Worm (Caenorhabditis elegans) whole organism, L3 larva: Measurements from ENCODE around the gene T01D3.1.

Experiments used
- aly-2 ChIP-seq: fragments of 150-350 bp; optimal IDR thresholded peaks from 2 replicates; lab custom pipeline; 2014; ENCODE audit warnings: missing biosample characterization, missing genetic modification characterization
- ama-1 ChIP-seq: fragments of 150-350 bp; optimal IDR thresholded peaks from 2 replicates; lab custom pipeline; 2018
- ceh-16 ChIP-seq: sonication (generic microtip); optimal IDR thresholded peaks from 2 replicates; lab custom pipeline; 2017; ENCODE audit warnings: missing biosample characterization, missing genetic modification characterization
- ceh-28 ChIP-seq: fragments of 150-350 bp; optimal IDR thresholded peaks from 2 replicates; lab custom pipeline; 2014; ENCODE audit warnings: missing biosample characterization, missing genetic modification reagents, missing genetic modification characterization
- ceh-82 ChIP-seq: fragments of 150-350 bp; optimal IDR thresholded peaks from 2 replicates; lab custom pipeline; 2014; ENCODE audit warnings: missing biosample characterization, missing genetic modification characterization
- ceh-9 ChIP-seq: sonication (generic microtip); optimal IDR thresholded peaks from 2 replicates; lab custom pipeline; 2018; ENCODE audit warnings: missing biosample characterization, missing genetic modification characterization
- egl-27 ChIP-seq: sonication (generic microtip); optimal IDR thresholded peaks from 4 replicates; lab custom pipeline; 2017; ENCODE audit warnings: missing biosample characterization, missing genetic modification reagents, missing genetic modification characterization
- egl-5 ChIP-seq: fragments of 150-350 bp; optimal IDR thresholded peaks from 2 replicates; lab custom pipeline; 2017; ENCODE audit warnings: missing biosample characterization, missing genetic modification reagents, missing genetic modification characterization, inconsistent platforms
- elt-1 ChIP-seq: fragments of 150-350 bp; optimal IDR thresholded peaks from 2 replicates; lab custom pipeline; 2014; ENCODE audit warnings: missing biosample characterization, missing genetic modification characterization
- elt-2 ChIP-seq: sonication (generic microtip); optimal IDR thresholded peaks from 2 replicates; lab custom pipeline; 2016; ENCODE audit warnings: missing genetic modification reagents, mild to moderate bottlenecking, missing genetic modification characterization, missing compliant biosample characterization
- fkh-10 ChIP-seq: sonication (generic microtip); optimal IDR thresholded peaks from 2 replicates; lab custom pipeline; 2017; ENCODE audit warnings: missing biosample characterization, missing genetic modification reagents, missing genetic modification characterization
- fos-1 ChIP-seq: fragments of 150-350 bp; optimal IDR thresholded peaks from 2 replicates; lab custom pipeline; 2014; ENCODE audit warnings: missing biosample characterization, missing genetic modification characterization
- lin-15B ChIP-seq: fragments of 150-350 bp; optimal IDR thresholded peaks from 2 replicates; lab custom pipeline; 2014; ENCODE audit warnings: missing biosample characterization, missing genetic modification characterization
- lin-39 ChIP-seq: fragments of 150-350 bp; optimal IDR thresholded peaks from 2 replicates; lab custom pipeline; 2018; ENCODE audit warnings: missing biosample characterization, missing genetic modification reagents, missing genetic modification characterization
- mdl-1 ChIP-seq: fragments of 150-350 bp; optimal IDR thresholded peaks from 2 replicates; lab custom pipeline; 2014; ENCODE audit warnings: missing biosample characterization, missing genetic modification characterization
- mml-1 ChIP-seq: fragments of 150-350 bp; sonication (generic microtip); optimal IDR thresholded peaks from 3 replicates; lab custom pipeline; 2014; ENCODE audit warnings: missing biosample characterization, missing genetic modification characterization
- nfya-1 ChIP-seq: sonication (generic microtip); optimal IDR thresholded peaks from 2 replicates; lab custom pipeline; 2017; ENCODE audit warnings: missing genetic modification characterization, mild to moderate bottlenecking, missing compliant biosample characterization, antibody characterized with exemption, moderate library complexity; ENCODE audit not compliant: insufficient read depth
- nhr-23 ChIP-seq: fragments of 150-350 bp; optimal IDR thresholded peaks from 2 replicates; lab custom pipeline; 2014; ENCODE audit warnings: missing biosample characterization, missing genetic modification reagents, missing genetic modification characterization
- nhr-237 ChIP-seq: fragments of 150-350 bp; optimal IDR thresholded peaks from 2 replicates; lab custom pipeline; 2014; ENCODE audit warnings: missing biosample characterization, missing genetic modification characterization
- nhr-25 ChIP-seq: sonication (generic microtip); optimal IDR thresholded peaks from 2 replicates; lab custom pipeline; 2017; ENCODE audit warnings: missing biosample characterization, missing genetic modification characterization
- nhr-28 ChIP-seq: fragments of 150-350 bp; optimal IDR thresholded peaks from 2 replicates; lab custom pipeline; 2014; ENCODE audit warnings: missing biosample characterization, missing genetic modification characterization
- nhr-43 ChIP-seq: sonication (generic microtip); optimal IDR thresholded peaks from 2 replicates; lab custom pipeline; 2016; ENCODE audit warnings: mild to moderate bottlenecking, missing genetic modification characterization, missing compliant biosample characterization; ENCODE audit not compliant: poor library complexity, severe bottlenecking
- nhr-77 ChIP-seq: fragments of 150-350 bp; optimal IDR thresholded peaks from 2 replicates; lab custom pipeline; 2014; ENCODE audit warnings: missing biosample characterization, missing genetic modification characterization
- pha-4 ChIP-seq: fragments of 150-350 bp; optimal IDR thresholded peaks from 2 replicates; lab custom pipeline; 2014; ENCODE audit warnings: missing biosample characterization, missing genetic modification reagents, missing genetic modification characterization
- sea-2 ChIP-seq: fragments of 150-350 bp; sonication (generic microtip); optimal IDR thresholded peaks from 4 replicates; lab custom pipeline; 2014; ENCODE audit warnings: missing biosample characterization, missing genetic modification reagents, missing genetic modification characterization
- skn-1 ChIP-seq: fragments of 150-350 bp; optimal IDR thresholded peaks from 2 replicates; lab custom pipeline; 2014; ENCODE audit warnings: missing biosample characterization, missing genetic modification characterization
- unc-62 ChIP-seq: fragments of 150-350 bp; sonication (generic microtip); optimal IDR thresholded peaks from 4 replicates; lab custom pipeline; 2014; ENCODE audit warnings: missing biosample characterization, missing genetic modification reagents, missing genetic modification characterization
- zag-1 ChIP-seq: fragments of 150-350 bp; optimal IDR thresholded peaks from 2 replicates; lab custom pipeline; 2014; ENCODE audit warnings: missing biosample characterization, missing genetic modification characterization
- ztf-11 ChIP-seq: fragments of 150-350 bp; optimal IDR thresholded peaks from 2 replicates; lab custom pipeline; 2014; ENCODE audit warnings: missing biosample characterization, missing genetic modification characterization
- ztf-4 ChIP-seq: fragments of 150-350 bp; optimal IDR thresholded peaks from 2 replicates; lab custom pipeline; 2014; ENCODE audit warnings: missing biosample characterization, missing genetic modification characterization

T01D3.1 gene

DNA sequence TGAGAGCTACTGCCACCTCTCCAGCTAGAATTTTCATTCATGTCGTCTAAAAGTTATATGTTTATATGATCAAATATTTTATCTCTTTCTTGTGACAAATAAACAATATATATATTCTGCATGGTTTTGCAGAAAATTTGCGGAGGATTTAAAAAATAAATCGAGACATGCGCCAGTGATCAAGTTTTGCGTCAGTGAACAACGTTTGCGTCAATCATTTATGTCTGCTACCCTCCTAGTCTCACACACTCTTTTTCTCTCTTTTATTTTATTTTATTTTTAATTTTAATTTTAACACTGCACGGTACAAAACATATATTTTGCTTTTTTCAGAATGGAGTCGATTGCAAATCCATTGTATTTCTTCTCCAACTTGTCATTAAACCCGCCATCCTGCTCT lies 11.2 kb upstream of the T01D3.1 start, which contains the start of the genes tag-65 and ccz-1 (continued):
- TF ChIP-seq elt-2 (tag; lab: Kevin White, UChicago): peak; percentile 53
- TF ChIP-seq, all 47 proteins: peak for 23

DNA sequence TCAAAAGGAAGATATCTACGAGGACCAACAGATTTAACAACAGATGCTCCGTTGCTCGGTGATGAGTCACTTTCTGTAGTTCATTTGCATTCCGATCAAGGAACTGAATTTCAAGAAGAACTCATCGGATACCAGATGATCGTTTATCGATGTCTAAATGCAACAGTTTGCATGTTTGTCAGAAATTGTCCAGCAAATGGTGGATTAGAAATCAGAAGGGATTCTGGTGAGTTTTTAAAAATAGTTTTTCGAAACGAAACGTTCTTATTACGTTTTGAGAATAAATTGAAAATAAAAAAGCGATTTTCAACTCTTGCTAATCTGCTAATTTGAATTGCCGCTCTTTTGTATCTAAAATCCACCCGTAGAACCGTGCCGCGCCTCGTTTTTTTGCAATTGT lies 9.8 kb upstream of the T01D3.1 start:
- no peak for TF ChIP-seq mdl-1 (tag; lab: Kevin White, UChicago)
- no peak for TF ChIP-seq nfya-1 (tag; lab: Kevin White, UChicago)
- TF ChIP-seq nhr-237 (tag; lab: Kevin White, UChicago): no peak
- TF ChIP-seq sea-2 (GFP tag; lab: Kevin White, UChicago): no peak
- TF ChIP-seq, all 47 proteins: peak for 0

DNA sequence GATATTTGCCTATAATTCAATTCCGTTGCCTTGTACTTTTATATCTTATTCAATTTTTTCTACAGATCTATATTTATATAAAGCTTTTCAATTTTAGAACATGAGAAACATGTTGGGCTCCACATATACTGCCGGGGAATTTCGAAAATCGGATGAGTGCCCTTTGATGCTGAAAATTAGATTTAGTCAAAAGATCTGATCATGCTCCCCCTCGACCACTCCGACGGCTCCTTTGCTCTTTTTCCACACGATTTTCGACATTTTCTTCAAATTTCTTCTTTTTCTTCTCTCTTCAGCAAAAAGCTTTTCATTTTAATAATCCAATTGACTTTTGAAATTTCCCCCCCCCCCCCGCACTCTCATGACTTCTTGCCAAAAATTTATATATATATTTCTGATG lies 8.2 kb upstream of the T01D3.1 start:
- no peak for TF ChIP-seq ceh-9 (tag; lab: Kevin White, UChicago)
- peak; percentile 58 for TF ChIP-seq fkh-10 (GFP tag; lab: Kevin White, UChicago)

DNA sequence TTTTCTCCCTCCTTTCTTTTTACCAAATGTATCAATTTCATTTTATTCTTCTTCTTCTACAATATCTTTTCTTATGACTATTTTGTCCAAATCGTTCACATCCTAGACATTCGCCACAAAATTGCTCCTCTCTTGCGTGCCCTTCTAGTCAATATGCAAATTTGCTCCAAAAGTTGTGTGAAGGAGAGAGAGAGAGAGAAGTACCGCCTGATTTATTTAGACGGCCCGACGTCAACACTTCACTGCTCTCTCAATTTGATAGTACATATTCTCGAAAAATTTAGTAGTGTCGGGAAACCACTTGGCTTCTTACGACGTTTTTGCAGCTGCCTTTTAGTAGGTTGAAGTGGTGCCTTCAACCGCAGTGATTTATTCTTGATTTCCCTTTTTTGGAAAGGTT lies 3.2 kb upstream of the T01D3.1 start:
- TF ChIP-seq fkh-10 (GFP tag; lab: Kevin White, UChicago): peak; percentile 64
- no peak for TF ChIP-seq aly-2 (tag; lab: Kevin White, UChicago)

DNA sequence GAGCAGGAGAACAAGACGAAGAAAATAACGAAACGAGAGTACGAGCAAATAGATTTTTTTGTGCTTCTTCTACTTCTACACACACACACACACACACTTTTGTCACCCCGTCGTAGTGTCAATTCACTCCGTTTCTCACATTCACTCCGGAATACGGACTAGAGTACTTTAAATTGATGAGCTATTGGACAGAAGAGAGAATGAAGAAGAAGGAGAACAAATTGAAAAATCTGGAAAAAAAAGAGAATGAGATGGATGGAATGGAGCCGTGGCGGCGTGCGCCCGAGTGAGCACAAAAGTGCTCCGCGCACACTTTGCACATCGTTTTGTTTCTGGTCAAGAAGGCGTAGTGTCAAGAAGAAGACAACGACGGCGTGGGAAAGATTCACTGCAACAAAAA lies 2.2 kb upstream of the T01D3.1 start:
- TF ChIP-seq skn-1 (tag; lab: Kevin White, UChicago) (no peak), mdl-1 (tag; lab: Kevin White, UChicago) (no peak), fos-1 (tag; lab: Kevin White, UChicago) (no peak), ama-1 (lab: Kevin White, UChicago) (no peak), ceh-28 (tag; lab: Kevin White, UChicago) (no peak)

DNA sequence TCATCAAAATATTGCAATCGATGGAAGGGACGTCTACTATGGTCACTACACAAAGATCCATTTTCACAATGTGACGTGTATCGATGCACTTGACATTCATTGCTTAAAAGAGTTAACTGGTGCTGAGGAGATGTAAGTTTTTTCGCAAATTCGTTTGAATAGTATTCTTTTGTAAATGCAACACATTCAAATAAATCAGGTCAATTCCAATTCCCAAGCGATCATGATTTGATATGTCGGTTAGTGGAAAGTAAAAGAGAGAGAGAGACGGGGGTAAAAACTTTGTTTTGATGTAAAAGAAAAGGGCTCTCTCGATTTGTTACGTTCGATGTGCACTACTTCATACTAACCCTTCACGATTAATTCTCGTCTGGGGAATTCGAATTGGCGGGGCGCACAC lies 584 bp downstream of the T01D3.1 start:
- TF ChIP-seq mml-1 (tag; lab: Kevin White, UChicago): no peak
- TF ChIP-seq ceh-28 (tag; lab: Kevin White, UChicago): no peak
- TF ChIP-seq lin-39 (tag; lab: Kevin White, UChicago): peak; percentile 25

DNA sequence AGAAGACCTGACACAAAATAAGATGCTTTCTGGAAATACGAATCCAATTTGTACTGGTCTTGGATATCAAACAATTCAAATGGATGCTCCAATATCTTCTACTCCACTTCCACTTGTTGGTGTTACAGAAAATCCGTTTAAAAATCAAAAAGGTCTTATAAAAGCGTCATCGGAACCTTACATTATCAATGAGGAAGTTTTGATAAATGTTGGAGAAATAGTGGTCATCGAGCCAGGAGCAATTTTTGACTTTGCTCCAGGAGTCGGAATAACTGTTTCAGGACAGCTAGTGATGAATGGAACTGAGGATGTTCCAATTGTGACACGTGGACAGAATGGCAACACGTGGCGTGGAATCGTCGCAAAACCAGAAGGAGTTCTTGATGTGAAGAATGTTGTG lies 4.4 kb downstream of the T01D3.1 start:
- TF ChIP-seq ztf-4 (tag; lab: Kevin White, UChicago) (no peak), ceh-28 (tag; lab: Kevin White, UChicago) (no peak), ama-1 (lab: Kevin White, UChicago) (no peak), skn-1 (tag; lab: Kevin White, UChicago) (no peak), nhr-28 (tag; lab: Kevin White, UChicago) (no peak), elt-2 (tag; lab: Kevin White, UChicago) (no peak), ztf-11 (tag; lab: Kevin White, UChicago) (no peak), zag-1 (no peak), ceh-9 (tag; lab: Kevin White, UChicago) (no peak), nhr-43 (tag; lab: Kevin White, UChicago) (no peak), fos-1 (tag; lab: Kevin White, UChicago) (no peak), lin-15B (tag; lab: Kevin White, UChicago) (no peak), elt-1 (tag; lab: Kevin White, UChicago) (no peak), ceh-16 (tag; lab: Kevin White, UChicago) (no peak), nhr-23 (no peak), pha-4 (tag; lab: Kevin White, UChicago) (no peak), ceh-82 (tag; lab: Kevin White, UChicago) (no peak), mml-1 (tag; lab: Kevin White, UChicago) (no peak), unc-62 (no peak), egl-27 (tag; lab: Kevin White, UChicago) (no peak)

DNA sequence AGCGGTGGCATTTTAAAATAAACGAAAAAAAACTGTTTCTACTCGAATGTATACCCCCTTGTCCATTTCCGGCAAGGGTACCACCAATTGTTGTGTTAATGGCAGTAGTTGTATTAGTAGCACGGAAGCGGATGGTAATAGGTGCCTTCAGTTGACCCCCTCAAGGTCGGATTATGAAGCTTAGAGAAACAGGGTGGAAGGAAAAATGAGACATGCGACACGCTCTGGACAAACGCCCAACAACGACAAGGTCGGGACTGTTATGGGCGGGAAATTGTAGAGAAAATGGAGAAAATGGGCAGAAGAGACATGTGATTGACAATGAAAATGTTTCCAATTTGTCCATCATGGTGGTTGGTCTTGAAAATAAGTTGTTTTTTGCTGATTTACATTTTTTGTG lies 14.3 kb downstream of the T01D3.1 start, which contains the start of gene T01D3.3:
Gene T01D3.3 (plus strand): TSS at position 312 of the 400 bp plus-strand sequence.
- TF ChIP-seq nhr-77 (tag; lab: Kevin White, UChicago) (no peak), egl-5 (tag; lab: Kevin White, UChicago) (peak; percentile 78), nhr-25 (peak; percentile 83)
